Worm (Caenorhabditis elegans): ENCODE measurements around the gene T25B9.11.

T25B9.11 gene

DNA sequence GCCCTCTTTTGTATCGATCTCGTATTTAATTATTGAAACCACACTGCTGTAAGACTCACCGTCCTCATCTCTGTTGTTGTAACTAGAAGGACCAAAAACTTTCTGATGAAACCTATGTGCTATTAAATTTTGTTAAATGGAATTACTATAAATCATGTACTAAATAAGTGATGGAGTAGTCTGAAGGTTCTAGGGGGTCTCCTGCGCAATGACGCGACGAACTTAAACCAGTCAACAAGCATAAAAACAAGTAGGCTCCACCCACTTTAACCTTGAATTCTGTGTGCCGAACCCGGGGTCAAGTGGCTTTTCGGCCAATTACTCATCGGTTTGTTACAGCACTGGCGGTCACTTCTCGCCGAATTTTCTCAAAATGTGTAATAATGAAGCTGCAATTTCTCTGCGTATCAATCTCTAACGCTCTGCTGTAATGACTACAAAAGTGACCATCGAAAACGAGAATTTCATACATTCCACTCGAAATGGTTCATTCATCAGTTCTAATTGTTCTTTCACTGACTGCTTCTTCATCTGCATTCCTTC lies 27.2 kb upstream of the T25B9.11 start, which contains the start of gene grl-21 (continued):
- TF ChIP-seq daf-8 (GFP tag; IDR thresholded peaks at IDR 0.05) (no peak), cey-2 (tag; optimal IDR thresholded peaks at IDR 0.05; ENCODE audit: borderline replicate concordance, insufficient read depth) (no peak), ctbp-1 (GFP tag; IDR thresholded peaks at IDR 0.05) (no peak), unc-39 (tag; optimal IDR thresholded peaks at IDR 0.05) (no peak)

DNA sequence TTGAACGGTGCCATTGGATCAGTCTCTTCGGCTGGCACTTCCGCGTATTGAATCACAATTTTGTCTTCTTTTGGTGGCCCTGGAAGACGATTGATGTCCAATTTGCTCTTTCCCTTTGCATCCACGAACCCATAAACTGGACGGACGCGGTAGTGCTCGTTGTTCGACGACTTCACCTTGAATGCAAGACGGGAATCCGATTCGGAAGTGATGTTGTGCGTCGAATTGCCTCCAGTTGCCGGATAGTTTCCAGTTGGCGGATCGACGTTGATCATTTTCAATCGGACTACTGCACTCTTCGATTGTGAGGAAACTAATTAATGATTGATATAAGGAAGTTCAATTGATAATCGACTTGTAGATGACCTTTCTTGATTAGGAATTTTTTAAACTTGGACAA lies 26.0 kb upstream of the T25B9.11 start, which contains the start of gene ssp-34:
Gene ssp-34 (minus strand): TSS at position 275 of the 400 bp plus-strand sequence.
- TF ChIP-seq unc-62 (GFP tag; optimal IDR thresholded peaks at IDR 0.05 in 1 of 2) = peak in 1 of 2 experiments; percentile 91
- no peak for TF ChIP-seq unc-62 (tag; optimal IDR thresholded peaks at IDR 0.05)
- no peak for TF ChIP-seq tag-97 (GFP tag; IDR thresholded peaks at IDR 0.05)

- TF ChIP-seq daf-16 (GFP tag; optimal IDR thresholded peaks at IDR 0.05) (no peak), daf-16 (tag; optimal IDR thresholded peaks at IDR 0.05) (no peak), sdz-12 (GFP tag; optimal IDR thresholded peaks at IDR 0.05) (no peak), aly-2 (tag; optimal IDR thresholded peaks at IDR 0.05) (no peak), nhr-48 (tag; optimal IDR thresholded peaks at IDR 0.05) (no peak), R02D3.7 (tag; optimal IDR thresholded peaks at IDR 0.05) (no peak), lin-38 (GFP tag; IDR thresholded peaks at IDR 0.05) (no peak), duxl-1 (tag; optimal IDR thresholded peaks at IDR 0.05; ENCODE audit: poor library complexity) (no peak), F26F4.8 (GFP tag; conservative IDR thresholded peaks at IDR 0.05) (no peak), ceh-44 (GFP tag; IDR thresholded peaks at IDR 0.05) (no peak), saeg-2 (GFP tag; IDR thresholded peaks at IDR 0.05) (no peak), set-16 (GFP tag; IDR thresholded peaks at IDR 0.05) (no peak), php-3 (GFP tag; IDR thresholded peaks at IDR 0.05) (no peak), ZK546.5 (tag; optimal IDR thresholded peaks at IDR 0.05) (no peak), Y75B8A.6 (GFP tag; IDR thresholded peaks at IDR 0.05) (no peak), ces-1 (GFP tag; optimal IDR thresholded peaks at IDR 0.05) (no peak)
These were observed 19.8 kb upstream of the T25B9.11 start, which contains the start of gene T25B9.3 for ce11 chrIV:10744475-10744874. T25B9.3 (plus strand) TSS chrIV:10744775.

- TF ChIP-seq Y5F2A.4 (GFP tag; optimal IDR thresholded peaks at IDR 0.05) = no peak
- no peak for TF ChIP-seq unc-39 (tag; optimal IDR thresholded peaks at IDR 0.05)
- TF ChIP-seq ceh-28 (tag; optimal IDR thresholded peaks at IDR 0.05) = no peak
- TF ChIP-seq nhr-48 (tag; optimal IDR thresholded peaks at IDR 0.05) = no peak
- TF ChIP-seq Y75B8A.6 (GFP tag; IDR thresholded peaks at IDR 0.05) = no peak
- TF ChIP-seq ztf-11 (tag; optimal IDR thresholded peaks at IDR 0.05) = no peak
- no peak for TF ChIP-seq daf-16 (GFP tag; optimal IDR thresholded peaks at IDR 0.05)
- no peak for TF ChIP-seq daf-16 (tag; optimal IDR thresholded peaks at IDR 0.05)
- no peak for TF ChIP-seq hlh-11 (tag; optimal IDR thresholded peaks at IDR 0.05)
- TF ChIP-seq lin-15B (tag; optimal IDR thresholded peaks at IDR 0.05) = no peak
- TF ChIP-seq ztf-7 (tag; optimal IDR thresholded peaks at IDR 0.05) = no peak
- no peak for TF ChIP-seq nhr-10 (tag; optimal IDR thresholded peaks at IDR 0.05)
- no peak for TF ChIP-seq F44E2.7 (GFP tag; IDR thresholded peaks at IDR 0.05)
- no peak for TF ChIP-seq skn-1 (tag; optimal IDR thresholded peaks at IDR 0.05)
These were observed 19.0 kb upstream of the T25B9.11 start for ce11 chrIV:10745332-10745731.

ce11 chrIV:10750041-10750440 lies 14.3 kb upstream of the T25B9.11 start, which contains the start of gene T25B9.1:
T25B9.1 (minus strand) TSS chrIV:10750141.
- TF ChIP-seq tra-1 (GFP tag; IDR thresholded peaks at IDR 0.05) (no peak), nhr-28 (tag; optimal IDR thresholded peaks at IDR 0.05) (no peak)

All from whole organism, L4 larva.